Worm (Caenorhabditis elegans) whole organism, L2 larva: ENCODE results near the gene ZK1320.7.

Experiments used
- C34F6.9 ChIP-seq: fragments of 150-350 bp; optimal IDR thresholded peaks from 2 replicates; lab custom pipeline; 2014; ENCODE audit warnings: missing biosample characterization, missing genetic modification characterization
- aly-2 ChIP-seq: fragments of 150-350 bp; optimal IDR thresholded peaks from 2 replicates; lab custom pipeline; 2014; ENCODE audit warnings: missing biosample characterization, missing genetic modification characterization
- ama-1 ChIP-seq: fragments of 150-350 bp; optimal IDR thresholded peaks from 2 replicates; lab custom pipeline; 2018; ENCODE audit warnings: inconsistent platforms
- egl-27 ChIP-seq: sonication (generic microtip); optimal IDR thresholded peaks from 3 replicates; lab custom pipeline; 2017; ENCODE audit warnings: missing biosample characterization, missing genetic modification reagents, missing genetic modification characterization
- lin-11 ChIP-seq: fragments of 150-350 bp; sonication (generic microtip); optimal IDR thresholded peaks from 2 replicates; lab custom pipeline; 2014; ENCODE audit warnings: missing biosample characterization, missing genetic modification characterization, inconsistent platforms, mixed read lengths
- lin-39 ChIP-seq: fragments of 150-350 bp; optimal IDR thresholded peaks from 2 replicates; lab custom pipeline; 2014; ENCODE audit warnings: missing biosample characterization, missing genetic modification reagents, missing genetic modification characterization
- nhr-11 ChIP-seq: fragments of 150-350 bp; optimal IDR thresholded peaks from 2 replicates; lab custom pipeline; 2014; ENCODE audit warnings: missing biosample characterization, missing genetic modification characterization
- peb-1 ChIP-seq: fragments of 150-350 bp; optimal IDR thresholded peaks from 2 replicates; lab custom pipeline; 2014; ENCODE audit warnings: missing biosample characterization, missing genetic modification characterization
- snpc-4 ChIP-seq: fragments of 150-350 bp; optimal IDR thresholded peaks from 2 replicates; lab custom pipeline; 2014; ENCODE audit warnings: missing biosample characterization, missing genetic modification characterization
- unc-55 ChIP-seq: fragments of 150-350 bp; sonication (generic microtip); optimal IDR thresholded peaks from 3 replicates; lab custom pipeline; 2014; ENCODE audit warnings: missing biosample characterization, missing genetic modification reagents, missing genetic modification characterization

- TF ChIP-seq snpc-4 (tag; lab: Kevin White, UChicago): no peak
- no peak for TF ChIP-seq lin-39 (tag; lab: Kevin White, UChicago)
- no peak for TF ChIP-seq nhr-11 (tag; lab: Kevin White, UChicago)
- TF ChIP-seq unc-55 (GFP tag; lab: Kevin White, UChicago): no peak
- TF ChIP-seq C34F6.9 (tag; lab: Kevin White, UChicago): no peak
- no peak for TF ChIP-seq ama-1 (lab: Kevin White, UChicago)
- TF ChIP-seq peb-1 (tag; lab: Kevin White, UChicago): no peak
- no peak for TF ChIP-seq lin-11 (tag; lab: Kevin White, UChicago)
- TF ChIP-seq egl-27 (tag; lab: Kevin White, UChicago): no peak
- TF ChIP-seq aly-2 (tag; lab: Kevin White, UChicago): no peak
Measured at ce11 chrII:9671308-9671707, at the start of gene ZK1320.7.
